Worm (Caenorhabditis elegans) whole organism, L4 larva: ENCODE data around the gene msp-32.
A peak's percentile ranks its signal among the peaks of the same experiment; 100 is the strongest.

Source experiments
- F44E2.7 ChIP-seq: fragments of 200-800 bp; sonication (Bioruptor generic); IDR thresholded peaks from 2 replicates; pipeline ENCODE4 v2.1.2; 2022; ENCODE audit warnings: missing genetic modification characterization, missing compliant biosample characterization
- R02D3.7 ChIP-seq: fragments of 150-350 bp; sonication (generic microtip); optimal IDR thresholded peaks from 3 replicates; lab custom pipeline; 2014; ENCODE audit warnings: missing biosample characterization, missing genetic modification characterization
- T20F7.1 ChIP-seq: fragments of 200-800 bp; sonication (Bioruptor generic); optimal IDR thresholded peaks from 2 replicates; lab custom pipeline; 2018; ENCODE audit warnings: mild to moderate bottlenecking, missing genetic modification characterization, missing compliant biosample characterization
- T26A8.4 ChIP-seq: fragments of 200-800 bp; sonication (Bioruptor generic); IDR thresholded peaks from 2 replicates; pipeline ENCODE4 v1.3.6; 2022; ENCODE audit warnings: missing genetic modification characterization, missing compliant biosample characterization
- Y48G9A.11 ChIP-seq: fragments of 200-800 bp; sonication (Bioruptor generic); IDR thresholded peaks from 2 replicates; pipeline ENCODE4 v1.3.6; 2022; ENCODE audit warnings: missing genetic modification reagents, missing genetic modification characterization, missing compliant biosample characterization
- ZK546.5 ChIP-seq, 2 experiments: sonication (generic microtip); optimal IDR thresholded peaks; 2 replicates each; lab custom pipeline; 2017; ENCODE audit warnings: missing biosample characterization in 2 of 2, missing genetic modification characterization in 2 of 2
- aha-1 ChIP-seq: fragments of 150-350 bp; peaks from one replicate; lab custom pipeline; 2014; ENCODE audit warnings: missing biosample characterization, missing genetic modification characterization
- aly-2 ChIP-seq: sonication (generic microtip); optimal IDR thresholded peaks from 2 replicates; lab custom pipeline; 2018; ENCODE audit warnings: missing biosample characterization, missing genetic modification characterization
- ama-1 ChIP-seq: fragments of 150-350 bp; optimal IDR thresholded peaks from 2 replicates; lab custom pipeline; 2014; ENCODE audit warnings: inconsistent platforms, mixed read lengths
- arid-1 ChIP-seq: fragments of 200-800 bp; sonication (Bioruptor generic); conservative IDR thresholded peaks from 2 replicates; pipeline ENCODE4 v1.3.6; 2022; ENCODE audit warnings: missing genetic modification reagents, missing genetic modification characterization, missing compliant biosample characterization
- ceh-28 ChIP-seq: fragments of 150-350 bp; optimal IDR thresholded peaks from 2 replicates; lab custom pipeline; 2014; ENCODE audit warnings: missing biosample characterization, missing genetic modification reagents, missing genetic modification characterization
- ceh-82 ChIP-seq: sonication (generic microtip); optimal IDR thresholded peaks from 2 replicates; lab custom pipeline; 2017; ENCODE audit warnings: missing biosample characterization, missing genetic modification characterization
- ctbp-1 ChIP-seq: fragments of 200-800 bp; sonication (Bioruptor generic); IDR thresholded peaks from 2 replicates; pipeline ENCODE4 v1.3.6; 2022; ENCODE audit warnings: missing genetic modification reagents, missing genetic modification characterization, missing compliant biosample characterization
- daf-16 ChIP-seq, 3 experiments: sonication (generic microtip); optimal IDR thresholded peaks; 2 replicates each; lab custom pipeline; 2016 to 2017; ENCODE audit warnings: missing genetic modification characterization in 3 of 3, missing genetic modification reagents in 3 of 3, mild to moderate bottlenecking in 2 of 3, missing compliant biosample characterization in 2 of 3, missing biosample characterization in 1 of 3, moderate library complexity in 1 of 3
- dmd-6 ChIP-seq: fragments of 200-800 bp; sonication (Bioruptor generic); IDR thresholded peaks from 2 replicates; pipeline ENCODE4 v1.3.6; 2022; ENCODE audit warnings: missing genetic modification reagents, missing genetic modification characterization, missing compliant biosample characterization
- dpl-1 ChIP-seq: fragments of 150-350 bp; optimal IDR thresholded peaks from 2 replicates; lab custom pipeline; 2014; ENCODE audit warnings: missing biosample characterization, missing genetic modification reagents, missing genetic modification characterization
- dve-1 ChIP-seq: sonication (generic microtip); optimal IDR thresholded peaks from 2 replicates; lab custom pipeline; 2017; ENCODE audit warnings: antibody characterized with exemption, mild to moderate bottlenecking, missing genetic modification characterization, missing compliant biosample characterization; ENCODE audit not compliant: insufficient read depth
- egl-43 ChIP-seq: fragments of 200-800 bp; sonication (Bioruptor generic); IDR thresholded peaks from 2 replicates; pipeline ENCODE4 v1.3.6; 2022; ENCODE audit warnings: missing genetic modification reagents, missing genetic modification characterization, missing compliant biosample characterization
- gei-8 ChIP-seq: fragments of 200-800 bp; sonication (Bioruptor generic); optimal IDR thresholded peaks from 2 replicates; lab custom pipeline; 2018; ENCODE audit warnings: mild to moderate bottlenecking, missing genetic modification characterization, missing compliant biosample characterization
- hif-1 ChIP-seq, 2 experiments: sonication (generic microtip); optimal IDR thresholded peaks; 2 replicates each; lab custom pipeline; 2016 to 2017; ENCODE audit warnings: missing compliant biosample characterization in 2 of 2, missing genetic modification characterization in 2 of 2, missing genetic modification reagents in 2 of 2, missing genotype in 2 of 2, mild to moderate bottlenecking in 1 of 2
- hlh-11 ChIP-seq: fragments of 200-800 bp; sonication (Bioruptor generic); optimal IDR thresholded peaks from 2 replicates; lab custom pipeline; 2018; ENCODE audit warnings: mild to moderate bottlenecking, missing genetic modification characterization, missing compliant biosample characterization
- hlh-30 ChIP-seq: sonication (generic microtip); optimal IDR thresholded peaks from 2 replicates; lab custom pipeline; 2017; ENCODE audit warnings: antibody characterized with exemption, mild to moderate bottlenecking, missing genetic modification characterization, missing compliant biosample characterization; ENCODE audit not compliant: insufficient read depth
- hmg-1.1 ChIP-seq: fragments of 200-800 bp; sonication (Bioruptor generic); IDR thresholded peaks from 2 replicates; pipeline ENCODE4 v1.3.6; 2022; ENCODE audit warnings: missing genetic modification reagents, missing genetic modification characterization, missing compliant biosample characterization
- lim-7 ChIP-seq: fragments of 200-800 bp; sonication (Bioruptor generic); IDR thresholded peaks from 2 replicates; pipeline ENCODE4 v1.3.6; 2022; ENCODE audit warnings: missing genetic modification characterization, missing compliant biosample characterization
- lin-1 ChIP-seq: fragments of 200-800 bp; sonication (Bioruptor generic); IDR thresholded peaks from 2 replicates; pipeline ENCODE4 v1.3.6; 2022; ENCODE audit warnings: missing genetic modification reagents, missing genetic modification characterization, missing compliant biosample characterization
- lin-15B ChIP-seq: fragments of 150-350 bp; sonication (generic microtip); optimal IDR thresholded peaks from 3 replicates; lab custom pipeline; 2014; ENCODE audit warnings: missing biosample characterization, missing genetic modification characterization
- lin-38 ChIP-seq: fragments of 200-800 bp; sonication (Bioruptor generic); IDR thresholded peaks from 2 replicates; pipeline ENCODE4 v1.3.6; 2022; ENCODE audit warnings: missing genetic modification reagents, missing genetic modification characterization, missing compliant biosample characterization
- lsy-2 ChIP-seq, 2 experiments: fragments of 150-350 bp in 1 of 2; sonication (generic microtip) in 1 of 2; optimal IDR thresholded peaks; 2 replicates each; lab custom pipeline; 2014 to 2017; ENCODE audit warnings: missing biosample characterization in 2 of 2, missing genetic modification characterization in 2 of 2
- madf-9 ChIP-seq: fragments of 200-800 bp; sonication (Bioruptor generic); conservative IDR thresholded peaks from 2 replicates; pipeline ENCODE4 v1.3.6; 2022; ENCODE audit warnings: missing genetic modification reagents, missing genetic modification characterization, missing compliant biosample characterization
- mdl-1 ChIP-seq, 2 experiments: fragments of 150-350 bp in 1 of 2; sonication (generic microtip) in 1 of 2; optimal IDR thresholded peaks; 2 replicates each; lab custom pipeline; 2014 to 2017; ENCODE audit warnings: missing biosample characterization in 2 of 2, missing genetic modification characterization in 2 of 2
- mdt-29 ChIP-seq: fragments of 200-800 bp; sonication (Bioruptor generic); IDR thresholded peaks from 2 replicates; pipeline ENCODE4 v1.3.6; 2022; ENCODE audit warnings: missing genetic modification reagents, missing genetic modification characterization, missing compliant biosample characterization
- mep-1 ChIP-seq: fragments of 150-350 bp; sonication (generic microtip); optimal IDR thresholded peaks from 3 replicates; lab custom pipeline; 2014; ENCODE audit warnings: missing biosample characterization, missing genetic modification characterization
- mes-2 ChIP-seq: sonication (generic microtip); optimal IDR thresholded peaks from 2 replicates; lab custom pipeline; 2016; ENCODE audit warnings: missing genotype, mild to moderate bottlenecking, missing genetic modification characterization, missing compliant biosample characterization; ENCODE audit not compliant: poor library complexity, severe bottlenecking
- mxl-2 ChIP-seq: fragments of 200-800 bp; sonication (Bioruptor generic); conservative IDR thresholded peaks from 2 replicates; pipeline ENCODE4 v1.3.6; 2022; ENCODE audit warnings: missing genetic modification reagents, missing genetic modification characterization, missing compliant biosample characterization
- nhr-11 ChIP-seq: fragments of 150-350 bp; optimal IDR thresholded peaks from 2 replicates; lab custom pipeline; 2014; ENCODE audit warnings: missing biosample characterization, missing genetic modification characterization
- nhr-28 ChIP-seq: fragments of 150-350 bp; optimal IDR thresholded peaks from 2 replicates; lab custom pipeline; 2014; ENCODE audit warnings: missing biosample characterization, missing genetic modification characterization
- nhr-41 ChIP-seq: fragments of 200-800 bp; sonication (Bioruptor generic); IDR thresholded peaks from 2 replicates; pipeline ENCODE4 v1.3.6; 2022; ENCODE audit warnings: missing genetic modification reagents, missing genetic modification characterization, missing compliant biosample characterization
- nhr-6 ChIP-seq: fragments of 150-350 bp; optimal IDR thresholded peaks from 2 replicates; lab custom pipeline; 2014; ENCODE audit warnings: missing biosample characterization, missing genetic modification characterization
- nhr-77 ChIP-seq: fragments of 150-350 bp; optimal IDR thresholded peaks from 2 replicates; lab custom pipeline; 2014; ENCODE audit warnings: missing biosample characterization, missing genetic modification characterization
- php-3 ChIP-seq: fragments of 200-800 bp; sonication (Bioruptor generic); IDR thresholded peaks from 2 replicates; pipeline ENCODE4 v1.3.6; 2022; ENCODE audit warnings: missing genetic modification reagents, missing genetic modification characterization, missing compliant biosample characterization
- pqm-1 ChIP-seq: sonication (generic microtip); optimal IDR thresholded peaks from 2 replicates; lab custom pipeline; 2017; ENCODE audit warnings: missing biosample characterization, missing genetic modification characterization
- rbr-2 ChIP-seq: sonication (generic microtip); optimal IDR thresholded peaks from 2 replicates; lab custom pipeline; 2016; ENCODE audit warnings: missing genotype, missing genetic modification characterization, missing compliant biosample characterization
- set-16 ChIP-seq: fragments of 200-800 bp; sonication (Bioruptor generic); IDR thresholded peaks from 2 replicates; pipeline ENCODE4 v1.3.6; 2022; ENCODE audit warnings: missing genetic modification reagents, missing genetic modification characterization, missing compliant biosample characterization
- snpc-4 ChIP-seq: fragments of 150-350 bp; optimal IDR thresholded peaks from 2 replicates; lab custom pipeline; 2014; ENCODE audit warnings: missing biosample characterization, missing genetic modification characterization
- tra-1 ChIP-seq: fragments of 200-800 bp; sonication (Bioruptor generic); IDR thresholded peaks from 2 replicates; pipeline ENCODE4 v1.3.6; 2022; ENCODE audit warnings: missing genetic modification reagents, missing genetic modification characterization, missing compliant biosample characterization
- unc-39 ChIP-seq: sonication (generic microtip); optimal IDR thresholded peaks from 2 replicates; lab custom pipeline; 2017; ENCODE audit warnings: missing biosample characterization, missing genetic modification characterization
- unc-62 ChIP-seq, 3 experiments: fragments of 150-350 bp in 1 of 3; sonication (generic microtip); optimal IDR thresholded peaks in 2 of 3; peaks in 1 of 3; 1 replicate in 1 of 3; 2 replicates in 2 of 3; lab custom pipeline; 2014 to 2017; ENCODE audit warnings: missing biosample characterization in 3 of 3, missing genetic modification characterization in 3 of 3, missing genetic modification reagents in 3 of 3, missing genotype in 1 of 3

msp-32 gene

ce11 chrII:4904277-4904676, 5.6 kb downstream of the msp-32 start (continued):
- peak; percentile 41 for TF ChIP-seq nhr-6
- 0 out of 2 replicates have a peak, but pooled peaks have one; percentile 42 for TF ChIP-seq madf-9 (GFP tag; lab: Robert Waterston, UW)
- peak; percentile 71 for TF ChIP-seq nhr-11 (tag; lab: Kevin White, UChicago)
- peak in 1 of 2 experiments; percentile 98 for TF ChIP-seq unc-62 (GFP tag; optimal IDR thresholded peaks at IDR 0.05 in 1 of 2; lab: Kevin White, UChicago)
- TF ChIP-seq unc-62 (tag; optimal IDR thresholded peaks at IDR 0.05; lab: Kevin White, UChicago): no peak
- peak; percentile 7 for TF ChIP-seq snpc-4 (tag; lab: Kevin White, UChicago)
- peak; percentile 45; the same call in 1 of the 2 replicates for TF ChIP-seq tra-1 (GFP tag; lab: Robert Waterston, UW)
- TF ChIP-seq hmg-1.1 (GFP tag; lab: Robert Waterston, UW): peak; percentile 79
- no peak for TF ChIP-seq lin-1
- peak; percentile 64 for TF ChIP-seq rbr-2 (tag; lab: Kevin White, UChicago)
- peak; percentile 68; the same call in 1 of the 2 replicates for TF ChIP-seq arid-1 (GFP tag; lab: Robert Waterston, UW)
- peak; percentile 77 for TF ChIP-seq nhr-77 (tag; lab: Kevin White, UChicago)
- peak in 1 of 2 experiments; percentile 16 for TF ChIP-seq daf-16 (GFP tag; optimal IDR thresholded peaks at IDR 0.05; lab: Kevin White, UChicago)
- peak; percentile 64 for TF ChIP-seq daf-16 (tag; optimal IDR thresholded peaks at IDR 0.05; lab: Kevin White, UChicago)
- TF ChIP-seq lin-38: peak; percentile 74
- TF ChIP-seq lin-15B: no peak
- peak; percentile 75 for TF ChIP-seq dve-1
- 0 out of 2 replicates have a peak, but pooled peaks have one; percentile 37 for TF ChIP-seq T26A8.4 (GFP tag; lab: Robert Waterston, UW)
- TF ChIP-seq unc-39 (tag; lab: Kevin White, UChicago): no peak
- peak; percentile 37 to 86 for TF ChIP-seq mdl-1 (tag; optimal IDR thresholded peaks at IDR 0.05; lab: Kevin White, UChicago)
- TF ChIP-seq dpl-1: peak; percentile 56
- peak; percentile 50 for TF ChIP-seq ama-1 (lab: Kevin White, UChicago)
- peak; percentile 58; the same call in 1 of the 2 replicates for TF ChIP-seq mdt-29 (GFP tag; lab: Robert Waterston, UW)
- TF ChIP-seq hif-1 (tag; optimal IDR thresholded peaks at IDR 0.05; lab: Kevin White, UChicago): peak in 1 of 2 experiments; percentile 67
- no peak for TF ChIP-seq ceh-82 (tag; lab: Kevin White, UChicago)
- peak; percentile 83 for TF ChIP-seq hlh-11
- no peak for TF ChIP-seq mxl-2 (GFP tag; lab: Robert Waterston, UW)
- peak; percentile 25 for TF ChIP-seq T20F7.1 (GFP tag; lab: Kevin White, UChicago)
- no peak for TF ChIP-seq ceh-28 (tag; lab: Kevin White, UChicago)
- TF ChIP-seq hlh-30: peak; percentile 89
- TF ChIP-seq Y48G9A.11 (GFP tag; lab: Robert Waterston, UW): no peak
- TF ChIP-seq lsy-2 (tag; optimal IDR thresholded peaks at IDR 0.05; lab: Kevin White, UChicago): peak; percentile 16 to 84
- peak; percentile 79 for TF ChIP-seq mes-2 (tag; lab: Kevin White, UChicago)
- no peak for TF ChIP-seq lim-7
- peak; percentile 78 for TF ChIP-seq mep-1 (tag; lab: Kevin White, UChicago)
- TF ChIP-seq egl-43: no peak
- 0 out of 2 replicates have a peak, but pooled peaks have one; percentile 11 for TF ChIP-seq set-16 (GFP tag; lab: Robert Waterston, UW)
- peak; percentile 41; the same call in 1 of the 2 replicates for TF ChIP-seq ctbp-1

- peak; percentile 28 for TF ChIP-seq pqm-1
- peak; percentile 38 for TF ChIP-seq nhr-28 (tag; lab: Kevin White, UChicago)
- TF ChIP-seq daf-16 (GFP tag; optimal IDR thresholded peaks at IDR 0.05; lab: Kevin White, UChicago): no peak
- TF ChIP-seq daf-16 (tag; optimal IDR thresholded peaks at IDR 0.05; lab: Kevin White, UChicago): peak; percentile 62
- no peak for TF ChIP-seq F44E2.7 (GFP tag; lab: Robert Waterston, UW)
- TF ChIP-seq dve-1: peak; percentile 5
- 0 out of 2 replicates have a peak, but pooled peaks have one; percentile 14 for TF ChIP-seq lin-1
- peak; percentile 44 for TF ChIP-seq aha-1 (tag; lab: Kevin White, UChicago)
- TF ChIP-seq rbr-2 (tag; lab: Kevin White, UChicago): no peak
- no peak for TF ChIP-seq ZK546.5 (tag; optimal IDR thresholded peaks at IDR 0.05; lab: Kevin White, UChicago)
- TF ChIP-seq nhr-41: no peak
- TF ChIP-seq php-3 (GFP tag; lab: Robert Waterston, UW): peak; percentile 81
- TF ChIP-seq aly-2 (tag; lab: Kevin White, UChicago): no peak
- no peak for TF ChIP-seq gei-8 (GFP tag; lab: Kevin White, UChicago)
- peak; percentile 5 for TF ChIP-seq hlh-11
- peak; percentile 28; the same call in 1 of the 2 replicates for TF ChIP-seq dmd-6 (GFP tag; lab: Robert Waterston, UW)
- TF ChIP-seq R02D3.7 (tag; lab: Kevin White, UChicago): no peak
Observed at ce11 chrII:4904778-4905177, 6.1 kb downstream of the msp-32 start, which contains the start of gene btbd-10. Gene btbd-10, plus strand, starts transcription at chrII:4905008.
